Worm (Caenorhabditis elegans) whole organism, mixed stage, embryonic: ENCODE results near the gene W03B1.9.

Source experiments
- M03D4.4 ChIP-seq: sonication (generic microtip); optimal IDR thresholded peaks from 2 replicates; lab custom pipeline; 2017; ENCODE audit warnings: mild to moderate bottlenecking, missing genetic modification characterization, missing compliant biosample characterization
- blmp-1 ChIP-seq: fragments of 150-350 bp; optimal IDR thresholded peaks from 2 replicates; lab custom pipeline; 2014; ENCODE audit warnings: missing biosample characterization, missing genetic modification characterization
- ceh-39 ChIP-seq: fragments of 150-350 bp; optimal IDR thresholded peaks from 2 replicates; lab custom pipeline; 2014; ENCODE audit warnings: missing biosample characterization, missing genetic modification characterization
- ceh-43 ChIP-seq: fragments of 200-800 bp; sonication (Bioruptor generic); optimal IDR thresholded peaks from 2 replicates; lab custom pipeline; 2018; ENCODE audit warnings: mild to moderate bottlenecking, missing genetic modification characterization, moderate library complexity, missing compliant biosample characterization
- ceh-83 ChIP-seq: fragments of 200-800 bp; sonication (Bioruptor generic); optimal IDR thresholded peaks from 2 replicates; lab custom pipeline; 2018; ENCODE audit warnings: mild to moderate bottlenecking, missing genetic modification characterization, missing compliant biosample characterization
- ces-1 ChIP-seq: fragments of 150-350 bp; optimal IDR thresholded peaks from 2 replicates; lab custom pipeline; 2014; ENCODE audit warnings: missing biosample characterization, missing genetic modification reagents, missing genetic modification characterization
- cnd-1 ChIP-seq: fragments of 200-800 bp; sonication (Bioruptor generic); optimal IDR thresholded peaks from 2 replicates; lab custom pipeline; 2018; ENCODE audit warnings: mild to moderate bottlenecking, missing genetic modification characterization, missing compliant biosample characterization
- elt-1 ChIP-seq: sonication (generic microtip); optimal IDR thresholded peaks from 2 replicates; lab custom pipeline; 2017; ENCODE audit warnings: missing genetic modification characterization, mild to moderate bottlenecking, missing compliant biosample characterization, antibody characterized with exemption, moderate library complexity, borderline replicate concordance; ENCODE audit not compliant: insufficient read depth
- elt-3 ChIP-seq: fragments of 150-350 bp; optimal IDR thresholded peaks from 2 replicates; lab custom pipeline; 2014; ENCODE audit warnings: missing biosample characterization, missing genetic modification characterization
- ham-2 ChIP-seq: fragments of 200-800 bp; sonication (Bioruptor generic); optimal IDR thresholded peaks from 2 replicates; lab custom pipeline; 2018; ENCODE audit warnings: mild to moderate bottlenecking, missing genetic modification characterization, missing compliant biosample characterization
- hlh-1 ChIP-seq: fragments of 150-350 bp; optimal IDR thresholded peaks from 2 replicates; lab custom pipeline; 2014; ENCODE audit warnings: missing biosample characterization, missing genetic modification reagents, missing genetic modification characterization
- lin-13 ChIP-seq: fragments of 150-350 bp; optimal IDR thresholded peaks from 2 replicates; lab custom pipeline; 2014; ENCODE audit warnings: missing biosample characterization, missing genetic modification characterization
- lin-32 ChIP-seq: fragments of 200-800 bp; sonication (Bioruptor generic); optimal IDR thresholded peaks from 2 replicates; lab custom pipeline; 2018; ENCODE audit warnings: mild to moderate bottlenecking, missing genetic modification characterization, missing compliant biosample characterization
- lsy-2 ChIP-seq: fragments of 150-350 bp; optimal IDR thresholded peaks from 2 replicates; lab custom pipeline; 2014; ENCODE audit warnings: missing biosample characterization, missing genetic modification characterization
- mab-5 ChIP-seq: fragments of 150-350 bp; optimal IDR thresholded peaks from 2 replicates; lab custom pipeline; 2014; ENCODE audit warnings: missing biosample characterization, missing genetic modification characterization
- mep-1 ChIP-seq: fragments of 150-350 bp; optimal IDR thresholded peaks from 2 replicates; lab custom pipeline; 2017; ENCODE audit warnings: missing biosample characterization, missing genetic modification reagents, missing genetic modification characterization, inconsistent platforms
- nhr-12 ChIP-seq: fragments of 150-350 bp; optimal IDR thresholded peaks from 2 replicates; lab custom pipeline; 2014; ENCODE audit warnings: missing biosample characterization, missing genetic modification characterization
- nhr-2 ChIP-seq: fragments of 150-350 bp; optimal IDR thresholded peaks from 2 replicates; lab custom pipeline; 2014; ENCODE audit warnings: missing biosample characterization, missing genetic modification characterization
- nhr-237 ChIP-seq: fragments of 150-350 bp; optimal IDR thresholded peaks from 2 replicates; lab custom pipeline; 2014; ENCODE audit warnings: missing biosample characterization, missing genetic modification characterization
- nhr-28 ChIP-seq: fragments of 150-350 bp; optimal IDR thresholded peaks from 2 replicates; lab custom pipeline; 2014; ENCODE audit warnings: missing biosample characterization, missing genetic modification characterization
- nhr-76 ChIP-seq: sonication (generic microtip); optimal IDR thresholded peaks from 2 replicates; lab custom pipeline; 2017; ENCODE audit warnings: missing biosample characterization, missing genetic modification characterization
- pha-4 ChIP-seq: fragments of 150-350 bp; optimal IDR thresholded peaks from 2 replicates; lab custom pipeline; 2018; ENCODE audit warnings: missing biosample characterization, missing genetic modification reagents, missing genetic modification characterization
- sem-2 ChIP-seq: fragments of 200-800 bp; sonication (Bioruptor generic); optimal IDR thresholded peaks from 2 replicates; lab custom pipeline; 2018; ENCODE audit warnings: mild to moderate bottlenecking, missing genetic modification characterization, missing compliant biosample characterization
- sptf-1 ChIP-seq: sonication (generic microtip); optimal IDR thresholded peaks from 2 replicates; lab custom pipeline; 2017; ENCODE audit warnings: mild to moderate bottlenecking, missing genetic modification characterization, moderate library complexity, missing compliant biosample characterization
- tbx-8 ChIP-seq: fragments of 200-800 bp; sonication (Bioruptor generic); optimal IDR thresholded peaks from 2 replicates; lab custom pipeline; 2018; ENCODE audit warnings: mild to moderate bottlenecking, missing genetic modification characterization, moderate library complexity, missing compliant biosample characterization
- unc-120 ChIP-seq: sonication (generic microtip); optimal IDR thresholded peaks from 2 replicates; lab custom pipeline; 2017; ENCODE audit warnings: missing genetic modification characterization, missing compliant biosample characterization; ENCODE audit not compliant: poor library complexity, severe bottlenecking
- unc-39 ChIP-seq: fragments of 150-350 bp; optimal IDR thresholded peaks from 2 replicates; lab custom pipeline; 2014; ENCODE audit warnings: missing biosample characterization, missing genetic modification characterization
- unc-62 ChIP-seq: fragments of 150-350 bp; optimal IDR thresholded peaks from 2 replicates; lab custom pipeline; 2014; ENCODE audit warnings: missing biosample characterization, missing genetic modification reagents, missing genetic modification characterization
- zip-8 ChIP-seq: fragments of 150-350 bp; optimal IDR thresholded peaks from 2 replicates; lab custom pipeline; 2014; ENCODE audit warnings: missing biosample characterization, missing genetic modification characterization
- ztf-11 ChIP-seq: fragments of 150-350 bp; optimal IDR thresholded peaks from 2 replicates; lab custom pipeline; 2014; ENCODE audit warnings: missing biosample characterization, missing genetic modification characterization

W03B1.9 gene

DNA sequence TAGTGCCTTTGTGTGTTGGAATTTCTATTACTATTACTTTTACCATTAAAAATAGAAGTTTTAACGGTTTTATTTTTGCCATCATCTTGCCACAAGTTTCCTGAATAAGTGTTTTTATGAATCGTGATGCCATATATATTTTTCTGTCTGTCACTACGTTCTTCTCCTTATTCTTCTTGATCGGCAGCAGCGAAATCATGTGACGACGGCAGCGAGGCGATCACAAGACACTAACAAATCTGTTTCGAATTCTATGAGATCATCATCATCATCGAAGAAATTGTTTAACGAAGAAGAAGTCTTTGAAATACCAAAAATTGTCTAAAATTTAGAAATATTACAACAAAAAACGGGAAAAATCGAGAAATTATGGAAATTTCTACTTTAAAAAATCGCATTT is 45.6 kb upstream of the W03B1.9 start:
- TF ChIP-seq ztf-11 (tag; lab: Kevin White, UChicago) (no peak), mep-1 (tag; lab: Kevin White, UChicago) (no peak), pha-4 (tag; lab: Kevin White, UChicago) (no peak), M03D4.4 (no peak), ces-1 (GFP tag; lab: Kevin White, UChicago) (no peak), mab-5 (tag; lab: Kevin White, UChicago) (no peak), lin-32 (GFP tag; lab: Kevin White, UChicago) (no peak), blmp-1 (no peak), nhr-76 (no peak), sptf-1 (tag; lab: Kevin White, UChicago) (no peak), nhr-28 (tag; lab: Kevin White, UChicago) (no peak), sem-2 (no peak), lin-13 (tag; lab: Kevin White, UChicago) (no peak), elt-1 (tag; lab: Kevin White, UChicago) (no peak), hlh-1 (tag; lab: Kevin White, UChicago) (no peak), ceh-83 (GFP tag; lab: Kevin White, UChicago) (no peak), elt-3 (no peak)
- TF ChIP-seq, all 35 proteins: peak for 0

DNA sequence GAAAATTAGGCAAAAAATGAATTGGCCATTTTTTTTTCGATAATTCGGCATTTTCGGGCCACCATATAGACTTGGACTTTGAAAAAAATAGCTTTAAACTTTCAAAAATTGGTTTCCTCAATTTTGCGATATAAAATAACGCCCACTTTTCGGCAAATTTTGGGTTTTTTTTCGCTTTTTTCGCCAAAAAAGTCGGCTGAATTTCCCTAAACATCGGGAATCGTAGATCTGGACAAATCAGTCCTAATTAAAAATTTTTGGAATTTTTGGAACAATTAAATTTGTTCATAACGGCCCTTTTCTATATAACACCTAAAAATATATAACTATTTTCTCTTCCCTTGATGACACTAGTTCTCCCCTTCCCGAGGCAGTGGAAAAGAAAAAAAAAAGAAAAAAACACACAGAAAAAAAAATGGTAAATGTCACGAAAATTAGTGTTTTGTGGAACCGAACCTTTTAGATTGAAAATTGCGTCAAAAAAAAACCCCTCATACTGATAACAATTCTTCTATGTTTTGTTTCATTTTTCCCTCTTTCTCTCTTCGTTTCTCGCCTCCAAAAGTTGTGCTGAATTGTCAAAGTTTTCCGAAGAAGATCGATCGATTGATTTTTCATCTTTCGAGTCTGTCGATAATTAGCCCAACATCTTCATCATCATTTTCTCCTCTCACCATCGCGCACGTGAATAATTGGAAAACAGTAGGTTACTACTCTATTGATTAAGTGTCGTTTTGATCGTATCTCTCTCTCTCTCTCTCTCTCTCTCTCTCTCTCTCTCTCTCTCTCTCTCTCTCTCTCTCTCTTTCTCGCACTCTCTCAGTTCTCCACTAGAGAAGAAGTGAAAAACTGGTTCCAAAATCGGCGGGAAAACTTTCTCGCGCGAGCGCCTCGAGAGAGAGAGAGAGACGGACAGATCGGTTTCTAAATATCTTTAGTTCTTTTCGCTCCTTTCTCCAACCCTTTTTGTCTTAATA is 43.9 kb upstream of the W03B1.9 start, which contains the start of gene Y24D9A.6:
Gene Y24D9A.6, minus strand, starts transcription at position 51 of the 977 bp plus-strand sequence.
- TF ChIP-seq nhr-237 (tag; lab: Kevin White, UChicago) (peak; percentile 54), lin-32 (GFP tag; lab: Kevin White, UChicago) (no peak), blmp-1 (peak; percentile 66), elt-1 (tag; lab: Kevin White, UChicago) (peak; percentile 53), unc-62 (GFP tag; lab: Kevin White, UChicago) (peak; percentile 23)

DNA sequence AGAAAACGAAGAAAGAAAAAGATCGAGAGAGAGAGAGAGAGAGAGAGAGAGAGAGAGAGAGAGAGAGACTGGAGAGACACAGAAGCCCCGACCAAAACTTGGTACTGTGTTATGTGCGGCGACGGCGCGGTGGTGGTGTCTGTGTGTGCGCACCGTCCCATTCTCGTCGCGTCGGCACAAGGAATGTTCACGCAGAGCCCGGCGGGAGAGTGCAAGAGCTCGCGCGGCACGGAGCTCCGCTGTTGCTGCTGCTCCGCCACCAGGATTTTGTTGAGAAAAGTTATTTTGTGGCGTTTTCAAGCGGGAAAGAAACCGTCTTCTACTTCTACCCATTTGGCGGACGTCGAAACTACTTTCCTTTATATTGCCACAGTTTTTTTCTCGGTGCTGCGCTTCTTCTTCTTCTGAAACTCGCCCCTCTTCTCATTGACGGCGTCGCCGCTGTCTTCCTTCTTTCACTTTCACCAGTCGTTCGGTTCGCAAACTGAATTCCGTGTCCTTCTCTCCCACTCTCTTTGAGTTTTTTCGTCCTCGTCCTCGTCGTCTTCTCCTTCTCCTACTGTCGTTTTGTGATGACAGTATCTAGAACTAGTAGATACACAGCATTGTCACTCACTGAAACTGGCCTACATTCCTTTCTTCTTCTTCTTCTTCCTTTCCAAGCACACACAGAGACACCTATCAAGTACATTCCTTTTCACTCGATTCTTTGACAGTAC is 42.8 kb upstream of the W03B1.9 start:
- TF ChIP-seq sem-2, result no peak
- TF ChIP-seq pha-4 (tag; lab: Kevin White, UChicago), result peak; percentile 12
- TF ChIP-seq ceh-39 (tag; lab: Kevin White, UChicago), result no peak
- TF ChIP-seq hlh-1 (tag; lab: Kevin White, UChicago), result no peak
- TF ChIP-seq nhr-12 (tag; lab: Kevin White, UChicago), result no peak
- TF ChIP-seq sptf-1 (tag; lab: Kevin White, UChicago), result no peak
- no peak for TF ChIP-seq unc-62 (GFP tag; lab: Kevin White, UChicago)
- no peak for TF ChIP-seq tbx-8 (GFP tag; lab: Kevin White, UChicago)

ce11 chrIV:4398890-4399289 is 42.1 kb upstream of the W03B1.9 start:
- TF ChIP-seq mab-5 (tag; lab: Kevin White, UChicago) (no peak), ceh-43 (GFP tag; lab: Kevin White, UChicago) (no peak), zip-8 (no peak), ces-1 (GFP tag; lab: Kevin White, UChicago) (no peak), sptf-1 (tag; lab: Kevin White, UChicago) (no peak), unc-62 (GFP tag; lab: Kevin White, UChicago) (no peak), nhr-237 (tag; lab: Kevin White, UChicago) (no peak), nhr-76 (no peak), tbx-8 (GFP tag; lab: Kevin White, UChicago) (no peak), lin-13 (tag; lab: Kevin White, UChicago) (no peak), elt-1 (tag; lab: Kevin White, UChicago) (no peak), nhr-12 (tag; lab: Kevin White, UChicago) (no peak), unc-39 (tag; lab: Kevin White, UChicago) (no peak), lin-32 (GFP tag; lab: Kevin White, UChicago) (no peak), nhr-2 (tag; lab: Kevin White, UChicago) (no peak), ztf-11 (tag; lab: Kevin White, UChicago) (no peak), cnd-1 (tag; lab: Kevin White, UChicago) (no peak)

ce11 chrIV:4398420-4398819 is 41.6 kb upstream of the W03B1.9 start:
- peak; percentile 72 for TF ChIP-seq ham-2 (GFP tag; lab: Kevin White, UChicago)
- peak; percentile 18 for TF ChIP-seq lsy-2 (tag; lab: Kevin White, UChicago)
- peak; percentile 14 for TF ChIP-seq pha-4 (tag; lab: Kevin White, UChicago)
- TF ChIP-seq nhr-76, result no peak
- TF ChIP-seq unc-120 (tag; lab: Kevin White, UChicago), result peak; percentile 2
- no peak for TF ChIP-seq hlh-1 (tag; lab: Kevin White, UChicago)
- peak; percentile 5 for TF ChIP-seq unc-62 (GFP tag; lab: Kevin White, UChicago)
- peak; percentile 19 for TF ChIP-seq cnd-1 (tag; lab: Kevin White, UChicago)
